Fruit fly (Drosophila melanogaster): ENCODE measurements around the gene Myc.
A peak's percentile ranks its signal among the peaks of the same experiment; 100 is the strongest.

Myc gene

dm6 chrX:3363676-3364075, 9.3 kb upstream of the Myc start (continued):
- TF ChIP-seq CG32772 (GFP tag; IDR thresholded peaks at IDR 0.05): peak; percentile 58
- TF ChIP-seq CG1603 (tag; optimal IDR thresholded peaks at IDR 0.05): peak; percentile 62
- TF ChIP-seq CG11093 (GFP tag; IDR thresholded peaks at IDR 0.05): 0 out of 3 replicates have a peak, but pooled peaks have one; percentile 21
- peak; percentile 1 for TF ChIP-seq CG17568 (GFP tag; optimal IDR thresholded peaks at IDR 0.05)
- no peak for TF ChIP-seq Dref (GFP tag; IDR thresholded peaks at IDR 0.05)
- TF ChIP-seq Sin3A (optimal IDR thresholded peaks at IDR 0.05): no peak
- TF ChIP-seq CG11695 (GFP tag; IDR thresholded peaks at IDR 0.05): peak; percentile 43; the same call in 1 of the 3 replicates
- no peak for TF ChIP-seq gfzf (GFP tag; optimal IDR thresholded peaks at IDR 0.05)
- peak; percentile 33 for TF ChIP-seq CG4282 (GFP tag; optimal IDR thresholded peaks at IDR 0.05)
- TF ChIP-seq hbn (GFP tag; IDR thresholded peaks at IDR 0.05; ENCODE audit: partially characterized antibody): no peak
- peak; percentile 68 for TF ChIP-seq unpg (GFP tag; optimal IDR thresholded peaks at IDR 0.05)
- TF ChIP-seq cwo (GFP tag; optimal IDR thresholded peaks at IDR 0.05): peak; percentile 76
- TF ChIP-seq Hr51 (GFP tag; optimal IDR thresholded peaks at IDR 0.05): peak; percentile 1 to 67
- no peak for TF ChIP-seq CG7963 (GFP tag; IDR thresholded peaks at IDR 0.05; ENCODE audit: partially characterized antibody)
- TF ChIP-seq ara (GFP tag; IDR thresholded peaks at IDR 0.05): peak; percentile 74
- peak; percentile 43; the same call in 1 of the 3 replicates for TF ChIP-seq CG7357 (GFP tag; IDR thresholded peaks at IDR 0.05)
- no peak for TF ChIP-seq Eip74EF (GFP tag; optimal IDR thresholded peaks at IDR 0.05)
- peak; percentile 40 for TF ChIP-seq CG11504 (tag; optimal IDR thresholded peaks at IDR 0.05)
- TF ChIP-seq ab (GFP tag; optimal IDR thresholded peaks at IDR 0.05): no peak
- TF ChIP-seq lab (GFP tag; optimal IDR thresholded peaks at IDR 0.05): peak; percentile 87
- no peak for TF ChIP-seq Nf-YB (GFP tag; optimal IDR thresholded peaks at IDR 0.05)
- 0 out of 3 replicates have a peak, but pooled peaks have one; percentile 60 for TF ChIP-seq CG3726 (GFP tag; IDR thresholded peaks at IDR 0.05)
- no peak for TF ChIP-seq dati (GFP tag; IDR thresholded peaks at IDR 0.05)
- no peak for TF ChIP-seq CG2202 (tag; optimal IDR thresholded peaks at IDR 0.05)
- no peak for TF ChIP-seq CG14965 (GFP tag; optimal IDR thresholded peaks at IDR 0.05; ENCODE audit: borderline replicate concordance)
- TF ChIP-seq CG30403 (GFP tag; optimal IDR thresholded peaks at IDR 0.05): peak; percentile 66
- TF ChIP-seq CG8290 (GFP tag; optimal IDR thresholded peaks at IDR 0.05): no peak
- peak in 1 of 2 experiments; percentile 90 for TF ChIP-seq CG8290 (tag; optimal IDR thresholded peaks at IDR 0.05)
- no peak for TF ChIP-seq ewg (GFP tag; optimal IDR thresholded peaks at IDR 0.05)
- TF ChIP-seq peb (GFP tag; IDR thresholded peaks at IDR 0.05): no peak
- TF ChIP-seq pros (GFP tag; optimal IDR thresholded peaks at IDR 0.05): no peak
- TF ChIP-seq CG18764 (GFP tag; optimal IDR thresholded peaks at IDR 0.05): peak; percentile 8
- TF ChIP-seq chinmo (GFP tag; IDR thresholded peaks at IDR 0.05; ENCODE audit: partially characterized antibody): no peak
- peak; percentile 89 for TF ChIP-seq Atf6 (GFP tag; IDR thresholded peaks at IDR 0.05)
- peak; percentile 50 for TF ChIP-seq repo (GFP tag; optimal IDR thresholded peaks at IDR 0.05)
- peak; percentile 44 for TF ChIP-seq CG12659 (GFP tag; optimal IDR thresholded peaks at IDR 0.05)
- TF ChIP-seq CG5180 (GFP tag; optimal IDR thresholded peaks at IDR 0.05): no peak
- TF ChIP-seq Hr39 (optimal IDR thresholded peaks at IDR 0.05): no peak
- peak; percentile 67 for TF ChIP-seq CG17328 (GFP tag; IDR thresholded peaks at IDR 0.05)
- no peak for TF ChIP-seq Hmx (GFP tag; optimal IDR thresholded peaks at IDR 0.05)
- TF ChIP-seq HHEX (GFP tag; optimal IDR thresholded peaks at IDR 0.05): peak; percentile 61
- TF ChIP-seq Deaf1 (tag; optimal IDR thresholded peaks at IDR 0.05): no peak
- TF ChIP-seq B-H2 (GFP tag; optimal IDR thresholded peaks at IDR 0.05): peak; percentile 36
- no peak for TF ChIP-seq Opbp (GFP tag; IDR thresholded peaks at IDR 0.05; ENCODE audit: partially characterized antibody)
- peak; percentile 69 for TF ChIP-seq vfl (GFP tag; optimal IDR thresholded peaks at IDR 0.05)
- TF ChIP-seq chm (GFP tag; IDR thresholded peaks at IDR 0.05): peak; percentile 37; the same call in 1 of the 2 replicates
- no peak for TF ChIP-seq mirr (GFP tag; optimal IDR thresholded peaks at IDR 0.05)
- no peak for TF ChIP-seq amos (GFP tag; IDR thresholded peaks at IDR 0.05; ENCODE audit: partially characterized antibody)
- peak; percentile 80 for TF ChIP-seq CG14014 (GFP tag; IDR thresholded peaks at IDR 0.05)
- peak; percentile 32 for TF ChIP-seq Sry-δ (GFP tag; optimal IDR thresholded peaks at IDR 0.05)
- TF ChIP-seq onecut (GFP tag; IDR thresholded peaks at IDR 0.05): 0 out of 2 replicates have a peak, but pooled peaks have one; percentile 12
